Worm (Caenorhabditis elegans) whole organism, late embryonic: ENCODE data around the gene par-4.

Experiments used
- C08G9.2 ChIP-seq: sonication (generic microtip); optimal IDR thresholded peaks from 2 replicates; lab custom pipeline; 2016; ENCODE audit warnings: mild to moderate bottlenecking, missing genetic modification characterization, moderate library complexity, missing compliant biosample characterization
- F13H6.1 ChIP-seq: sonication (generic microtip); optimal IDR thresholded peaks from 2 replicates; lab custom pipeline; 2016; ENCODE audit warnings: missing genetic modification characterization, missing compliant biosample characterization
- K02D7.2 ChIP-seq: sonication (generic microtip); optimal IDR thresholded peaks from 2 replicates; lab custom pipeline; 2017; ENCODE audit warnings: mild to moderate bottlenecking, missing genetic modification characterization, missing compliant biosample characterization
- Y22D7AL.16 ChIP-seq: sonication (generic microtip); optimal IDR thresholded peaks from 2 replicates; lab custom pipeline; 2016; ENCODE audit warnings: missing genetic modification characterization, missing compliant biosample characterization
- ahr-1 ChIP-seq: sonication (generic microtip); optimal IDR thresholded peaks from 2 replicates; lab custom pipeline; 2016; ENCODE audit warnings: missing genetic modification characterization, missing compliant biosample characterization
- ama-1 ChIP-seq: fragments of 150-350 bp; optimal IDR thresholded peaks from 2 replicates; lab custom pipeline; 2014
- ceh-14 ChIP-seq: sonication (generic microtip); optimal IDR thresholded peaks from 2 replicates; lab custom pipeline; 2016; ENCODE audit warnings: missing genotype, missing genetic modification characterization, missing compliant biosample characterization
- ceh-2 ChIP-seq: sonication (generic microtip); optimal IDR thresholded peaks from 2 replicates; lab custom pipeline; 2016; ENCODE audit warnings: missing genotype, missing genetic modification characterization, missing compliant biosample characterization
- ceh-22 ChIP-seq: sonication (generic microtip); optimal IDR thresholded peaks from 2 replicates; lab custom pipeline; 2017; ENCODE audit warnings: missing biosample characterization, missing genetic modification characterization
- ceh-24 ChIP-seq: sonication (generic microtip); optimal IDR thresholded peaks from 2 replicates; lab custom pipeline; 2016; ENCODE audit warnings: mild to moderate bottlenecking, missing genetic modification characterization, missing compliant biosample characterization
- ceh-31 ChIP-seq: sonication (generic microtip); optimal IDR thresholded peaks from 2 replicates; lab custom pipeline; 2016; ENCODE audit warnings: missing genetic modification characterization, missing compliant biosample characterization
- ceh-48 ChIP-seq: sonication (generic microtip); optimal IDR thresholded peaks from 2 replicates; lab custom pipeline; 2016; ENCODE audit warnings: missing genetic modification characterization, inconsistent platforms, missing compliant biosample characterization
- ceh-6 ChIP-seq: fragments of 200-800 bp; sonication (Bioruptor generic); optimal IDR thresholded peaks from 2 replicates; lab custom pipeline; 2018; ENCODE audit warnings: mild to moderate bottlenecking, missing genetic modification characterization, missing compliant biosample characterization
- elt-2 ChIP-seq: sonication (generic microtip); optimal IDR thresholded peaks from 2 replicates; lab custom pipeline; 2016; ENCODE audit warnings: missing genetic modification reagents, missing genetic modification characterization, missing compliant biosample characterization
- elt-4 ChIP-seq: sonication (generic microtip); optimal IDR thresholded peaks from 2 replicates; lab custom pipeline; 2016; ENCODE audit warnings: missing genetic modification characterization, missing compliant biosample characterization
- eyg-1 ChIP-seq: sonication (generic microtip); optimal IDR thresholded peaks from 2 replicates; lab custom pipeline; 2016; ENCODE audit warnings: missing genotype, missing genetic modification characterization, missing compliant biosample characterization
- fkh-10 ChIP-seq: fragments of 150-350 bp; optimal IDR thresholded peaks from 2 replicates; lab custom pipeline; 2014; ENCODE audit warnings: missing biosample characterization, missing genetic modification reagents, missing genetic modification characterization
- hlh-13 ChIP-seq: fragments of 200-800 bp; sonication (Bioruptor generic); optimal IDR thresholded peaks from 2 replicates; lab custom pipeline; 2018; ENCODE audit warnings: mild to moderate bottlenecking, missing genetic modification characterization, missing compliant biosample characterization
- hlh-30 ChIP-seq: sonication (generic microtip); optimal IDR thresholded peaks from 2 replicates; lab custom pipeline; 2017; ENCODE audit warnings: antibody characterized with exemption, missing genetic modification characterization, missing compliant biosample characterization; ENCODE audit not compliant: insufficient read depth
- hlh-6 ChIP-seq: sonication (generic microtip); optimal IDR thresholded peaks from 2 replicates; lab custom pipeline; 2016; ENCODE audit warnings: missing genotype, missing genetic modification characterization, missing compliant biosample characterization
- hlh-8 ChIP-seq: sonication (generic microtip); optimal IDR thresholded peaks from 2 replicates; lab custom pipeline; 2016; ENCODE audit warnings: missing genotype, missing genetic modification characterization, missing compliant biosample characterization
- lim-6 ChIP-seq: sonication (generic microtip); optimal IDR thresholded peaks from 2 replicates; lab custom pipeline; 2016; ENCODE audit warnings: missing genetic modification characterization, missing compliant biosample characterization
- lin-11 ChIP-seq: fragments of 200-800 bp; sonication (Bioruptor generic); optimal IDR thresholded peaks from 2 replicates; lab custom pipeline; 2018; ENCODE audit warnings: mild to moderate bottlenecking, missing genetic modification characterization, missing compliant biosample characterization
- mec-3 ChIP-seq: sonication (generic microtip); optimal IDR thresholded peaks from 2 replicates; lab custom pipeline; 2016; ENCODE audit warnings: borderline replicate concordance, missing genetic modification characterization, missing compliant biosample characterization
- nfya-1 ChIP-seq: sonication (generic microtip); optimal IDR thresholded peaks from 2 replicates; lab custom pipeline; 2017; ENCODE audit warnings: missing genetic modification characterization, mild to moderate bottlenecking, missing compliant biosample characterization, antibody characterized with exemption, moderate library complexity
- nhr-11 ChIP-seq: fragments of 150-350 bp; optimal IDR thresholded peaks from 2 replicates; lab custom pipeline; 2014; ENCODE audit warnings: missing biosample characterization, missing genetic modification characterization
- nhr-232 ChIP-seq: sonication (generic microtip); optimal IDR thresholded peaks from 2 replicates; lab custom pipeline; 2016; ENCODE audit warnings: missing genetic modification characterization, missing compliant biosample characterization
- npax-4 ChIP-seq: sonication (generic microtip); optimal IDR thresholded peaks from 2 replicates; lab custom pipeline; 2016; ENCODE audit warnings: missing genetic modification characterization, missing compliant biosample characterization
- odd-2 ChIP-seq: sonication (generic microtip); optimal IDR thresholded peaks from 2 replicates; lab custom pipeline; 2017; ENCODE audit warnings: antibody characterized with exemption, mild to moderate bottlenecking, missing genetic modification characterization, missing compliant biosample characterization
- pag-3 ChIP-seq: sonication (generic microtip); optimal IDR thresholded peaks from 2 replicates; lab custom pipeline; 2016; ENCODE audit warnings: missing compliant biosample characterization, missing genetic modification characterization, borderline replicate concordance
- pat-9 ChIP-seq: fragments of 200-800 bp; sonication (Bioruptor generic); optimal IDR thresholded peaks from 2 replicates; lab custom pipeline; 2018; ENCODE audit warnings: mild to moderate bottlenecking, missing genetic modification characterization, moderate library complexity, missing compliant biosample characterization
- pha-2 ChIP-seq: sonication (generic microtip); optimal IDR thresholded peaks from 2 replicates; lab custom pipeline; 2017; ENCODE audit warnings: mild to moderate bottlenecking, missing genetic modification characterization, missing compliant biosample characterization
- pqm-1 ChIP-seq: sonication (generic microtip); optimal IDR thresholded peaks from 2 replicates; lab custom pipeline; 2016; ENCODE audit warnings: missing genetic modification characterization, missing compliant biosample characterization
- pros-1 ChIP-seq: fragments of 150-350 bp; optimal IDR thresholded peaks from 2 replicates; lab custom pipeline; 2014; ENCODE audit warnings: missing biosample characterization, missing genetic modification reagents, missing genetic modification characterization
- sdc-2 ChIP-seq: sonication (generic microtip); optimal IDR thresholded peaks from 2 replicates; lab custom pipeline; 2016; ENCODE audit warnings: missing genotype, missing genetic modification characterization, missing compliant biosample characterization
- sox-2 ChIP-seq: fragments of 200-800 bp; sonication (Bioruptor generic); IDR thresholded peaks from 2 replicates; pipeline ENCODE4 v1.3.6; 2022; ENCODE audit warnings: missing genetic modification reagents, missing genetic modification characterization, missing compliant biosample characterization
- tbx-2 ChIP-seq: sonication (generic microtip); optimal IDR thresholded peaks from 2 replicates; lab custom pipeline; 2016; ENCODE audit warnings: missing genetic modification characterization, missing compliant biosample characterization
- tbx-7 ChIP-seq: sonication (generic microtip); optimal IDR thresholded peaks from 2 replicates; lab custom pipeline; 2016; ENCODE audit warnings: missing genotype, missing genetic modification characterization, missing compliant biosample characterization
- ttx-3 ChIP-seq: sonication (generic microtip); optimal IDR thresholded peaks from 2 replicates; lab custom pipeline; 2016; ENCODE audit warnings: missing genetic modification reagents, missing genetic modification characterization, missing compliant biosample characterization
- unc-3 ChIP-seq, 2 experiments: fragments of 200-800 bp in 1 of 2; sonication (Bioruptor generic) in 1 of 2; sonication (generic microtip) in 1 of 2; conservative IDR thresholded peaks in 1 of 2; optimal IDR thresholded peaks in 1 of 2; 2 replicates each; pipeline versions ENCODE4 v1.3.6 to Lab custom; 2016 to 2022; ENCODE audit warnings: missing compliant biosample characterization in 2 of 2, missing genetic modification characterization in 2 of 2, missing genetic modification reagents in 1 of 2
- unc-55 ChIP-seq: sonication (generic microtip); optimal IDR thresholded peaks from 2 replicates; lab custom pipeline; 2017; ENCODE audit warnings: missing biosample characterization, missing genetic modification reagents, missing genetic modification characterization
- unc-86 ChIP-seq: sonication (generic microtip); optimal IDR thresholded peaks from 2 replicates; lab custom pipeline; 2016; ENCODE audit warnings: missing genetic modification characterization, missing compliant biosample characterization
- zip-5 ChIP-seq: sonication (generic microtip); optimal IDR thresholded peaks from 2 replicates; lab custom pipeline; 2016; ENCODE audit warnings: missing genetic modification characterization, missing compliant biosample characterization

The par-4 gene

DNA sequence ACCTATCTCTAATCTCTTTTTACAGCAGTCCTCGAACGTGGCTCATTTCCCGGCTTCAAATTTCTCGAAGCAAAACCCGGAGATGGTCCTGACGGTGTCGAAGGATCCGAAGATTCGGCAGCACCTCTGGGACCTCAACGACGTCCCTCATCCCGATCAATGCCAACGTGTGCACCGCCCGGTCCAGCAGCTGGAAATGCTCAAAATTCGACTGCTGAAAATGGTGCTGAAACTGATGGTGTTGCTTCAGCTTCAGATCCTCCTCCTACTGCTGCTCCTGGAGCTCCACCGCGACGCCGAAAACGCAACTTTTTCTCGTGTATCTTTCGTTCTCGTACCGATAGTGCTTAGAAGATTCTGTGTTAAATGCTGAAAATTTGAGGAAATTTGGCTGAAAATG, 7.6 kb downstream of the par-4 start:
- TF ChIP-seq sox-2 (GFP tag; lab: Robert Waterston, UW) = no peak
- TF ChIP-seq ttx-3 (tag; lab: Kevin White, UChicago) = no peak
- no peak for TF ChIP-seq elt-4 (tag; lab: Kevin White, UChicago)
- TF ChIP-seq hlh-30 (tag; lab: Kevin White, UChicago) = no peak
- no peak for TF ChIP-seq ceh-31
- TF ChIP-seq F13H6.1 (tag; lab: Kevin White, UChicago) = no peak
- no peak for TF ChIP-seq lin-11
- TF ChIP-seq lim-6 (tag; lab: Kevin White, UChicago) = no peak
- TF ChIP-seq unc-55 (GFP tag; lab: Kevin White, UChicago) = no peak
- TF ChIP-seq ceh-24 (tag; lab: Kevin White, UChicago) = no peak
- no peak for TF ChIP-seq mec-3
- no peak for TF ChIP-seq nfya-1 (tag; lab: Kevin White, UChicago)
- TF ChIP-seq odd-2 (tag; lab: Kevin White, UChicago) = no peak
- no peak for TF ChIP-seq tbx-2 (tag; lab: Kevin White, UChicago)
- TF ChIP-seq pag-3 (tag; lab: Kevin White, UChicago) = no peak
- TF ChIP-seq ahr-1 (tag; lab: Kevin White, UChicago) = no peak
- TF ChIP-seq nhr-232 (tag; lab: Kevin White, UChicago) = no peak
- TF ChIP-seq, all 69 proteins: peak for 0

DNA sequence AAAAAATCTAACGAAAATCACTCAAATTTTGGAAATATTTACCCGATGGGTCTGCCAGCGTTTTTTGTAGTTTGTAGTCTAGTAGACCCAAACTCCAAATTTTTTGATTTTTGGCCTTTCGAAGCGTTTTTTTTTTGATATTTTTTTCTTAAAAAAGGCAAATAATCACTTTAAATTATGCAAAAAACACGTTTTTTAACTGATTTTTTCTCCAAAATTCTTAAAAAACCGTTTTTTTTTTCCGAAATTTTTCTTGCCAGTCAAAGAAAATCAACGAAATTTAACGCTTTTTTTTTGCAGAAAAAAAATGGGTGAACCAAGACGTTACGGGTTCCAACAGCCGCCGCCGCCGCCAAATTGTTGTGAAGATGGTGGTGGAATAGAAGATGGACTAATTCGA, 9.5 kb downstream of the par-4 start, which contains the start of gene Y37H2A.1:
Y37H2A.1 (plus strand) TSS at position 301 of the 400 bp plus-strand sequence.
- TF ChIP-seq elt-2 (no peak), pqm-1 (no peak)
- TF ChIP-seq, all 69 proteins: peak for 0

DNA sequence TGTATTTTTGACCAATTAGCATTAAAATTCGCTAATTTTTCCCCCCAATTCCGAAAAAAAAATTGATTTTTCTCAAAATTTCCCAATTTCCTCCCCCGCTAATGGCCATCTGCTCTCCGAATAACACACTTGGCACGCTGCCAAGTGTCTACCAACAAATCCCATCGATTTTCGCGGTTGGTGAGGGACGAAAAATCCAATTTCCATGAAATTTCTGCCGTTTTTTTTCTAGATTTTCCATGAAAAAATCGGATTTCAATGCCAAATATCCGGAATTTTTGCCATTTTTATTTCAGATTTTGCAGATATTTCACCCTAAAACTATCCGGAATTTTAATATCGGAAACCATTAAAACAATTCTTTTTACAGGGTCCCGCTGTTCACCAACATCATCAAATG, 11.0 kb downstream of the par-4 start:
- no peak for TF ChIP-seq sox-2 (GFP tag; lab: Robert Waterston, UW)
- no peak for TF ChIP-seq hlh-6
- no peak for TF ChIP-seq nhr-11
- no peak for TF ChIP-seq unc-86
- no peak for TF ChIP-seq hlh-13 (GFP tag; lab: Kevin White, UChicago)
- TF ChIP-seq eyg-1 (tag; lab: Kevin White, UChicago) = no peak
- TF ChIP-seq hlh-8 (tag; lab: Kevin White, UChicago) = no peak
- no peak for TF ChIP-seq unc-3 (GFP tag; conservative IDR thresholded peaks at IDR 0.05; lab: Robert Waterston, UW)
- TF ChIP-seq unc-3 (tag; optimal IDR thresholded peaks at IDR 0.05; lab: Kevin White, UChicago) = no peak
- no peak for TF ChIP-seq C08G9.2 (tag; lab: Kevin White, UChicago)
- TF ChIP-seq npax-4 = no peak
- no peak for TF ChIP-seq tbx-7

DNA sequence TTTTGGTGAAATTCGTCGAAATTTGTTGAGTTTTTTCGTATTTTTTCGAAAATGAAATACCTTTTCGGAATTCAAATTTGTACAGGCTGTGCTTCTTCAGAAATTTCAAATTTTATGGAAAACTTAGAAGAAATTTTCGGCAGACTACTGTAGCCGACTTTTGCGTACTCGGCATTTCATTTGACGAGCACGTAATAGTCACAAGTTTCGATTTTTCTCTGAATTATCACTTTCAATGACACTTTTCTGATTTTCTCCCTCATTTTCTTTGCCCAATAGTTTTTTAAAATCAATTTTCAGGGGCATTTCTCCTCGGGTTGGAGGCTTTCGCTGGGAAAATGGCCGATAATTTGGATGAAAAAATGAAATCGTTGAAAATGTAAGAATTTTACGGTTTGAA, 25.2 kb downstream of the par-4 start, which contains the start of gene fbxa-107:
fbxa-107 (plus strand) TSS at position 301 of the 400 bp plus-strand sequence.
- TF ChIP-seq ceh-31 (no peak), tbx-7 (no peak), pat-9 (no peak), ceh-14 (tag; lab: Kevin White, UChicago) (no peak), fkh-10 (GFP tag; lab: Kevin White, UChicago) (no peak), tbx-2 (tag; lab: Kevin White, UChicago) (no peak), lin-11 (no peak)
- TF ChIP-seq, all 69 proteins: peak for 0

DNA sequence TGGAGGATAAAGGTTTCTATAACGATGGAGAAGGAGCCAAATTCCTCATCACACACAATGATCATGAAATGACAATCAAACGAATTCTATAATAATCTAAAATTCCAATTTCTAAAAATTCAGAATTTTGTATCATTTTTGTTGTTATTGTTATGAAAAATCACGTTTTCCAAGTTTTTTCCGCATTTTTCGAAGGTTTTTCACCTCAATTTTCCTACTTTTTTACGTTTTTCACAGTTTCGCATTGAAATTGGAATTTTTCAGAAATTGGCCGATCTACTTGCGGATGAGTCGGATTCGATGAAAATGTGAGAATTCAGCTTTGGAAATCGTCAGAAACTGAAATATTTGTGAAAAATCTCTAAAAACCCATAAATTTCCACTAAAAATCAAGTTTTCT, 26.6 kb downstream of the par-4 start, which contains the start of gene fbxa-210:
fbxa-210 (plus strand) TSS at position 301 of the 400 bp plus-strand sequence.
- TF ChIP-seq zip-5 (no peak), Y22D7AL.16 (no peak), ceh-22 (tag; lab: Kevin White, UChicago) (no peak), pros-1 (tag; lab: Kevin White, UChicago) (no peak), tbx-2 (tag; lab: Kevin White, UChicago) (no peak), C08G9.2 (tag; lab: Kevin White, UChicago) (no peak), ceh-31 (no peak), unc-3 (GFP tag; conservative IDR thresholded peaks at IDR 0.05; lab: Robert Waterston, UW) (no peak), unc-3 (tag; optimal IDR thresholded peaks at IDR 0.05; lab: Kevin White, UChicago) (no peak), ahr-1 (tag; lab: Kevin White, UChicago) (no peak), ceh-2 (no peak), ceh-14 (tag; lab: Kevin White, UChicago) (no peak), K02D7.2 (no peak), pha-2 (tag; lab: Kevin White, UChicago) (no peak), ceh-48 (tag; lab: Kevin White, UChicago) (no peak), ama-1 (lab: Kevin White, UChicago) (no peak), sdc-2 (tag; lab: Kevin White, UChicago) (no peak), unc-86 (no peak), ceh-6 (GFP tag; lab: Kevin White, UChicago) (no peak)
